Worm (Caenorhabditis elegans) whole organism, L4 larva: ENCODE measurements around the gene nifk-1.

Experiments
- F37D6.2 ChIP-seq: sonication (generic microtip); optimal IDR thresholded peaks from 2 replicates; lab custom pipeline; 2016; ENCODE audit warnings: mild to moderate bottlenecking, missing genetic modification characterization, missing compliant biosample characterization
- Y48G9A.11 ChIP-seq: fragments of 200-800 bp; sonication (Bioruptor generic); IDR thresholded peaks from 2 replicates; pipeline ENCODE4 v1.3.6; 2022; ENCODE audit warnings: missing genetic modification reagents, missing genetic modification characterization, missing compliant biosample characterization
- Y5F2A.4 ChIP-seq: fragments of 200-800 bp; sonication (Bioruptor generic); optimal IDR thresholded peaks from 2 replicates; lab custom pipeline; 2018; ENCODE audit warnings: mild to moderate bottlenecking, missing genetic modification characterization, missing compliant biosample characterization
- Y75B8A.6 ChIP-seq: fragments of 200-800 bp; sonication (Bioruptor generic); IDR thresholded peaks from 2 replicates; pipeline ENCODE4 v1.3.6; 2022; ENCODE audit warnings: missing genetic modification reagents, missing genetic modification characterization, missing compliant biosample characterization
- aha-1 ChIP-seq: fragments of 150-350 bp; peaks from one replicate; lab custom pipeline; 2014; ENCODE audit warnings: missing biosample characterization, missing genetic modification characterization
- aly-2 ChIP-seq: sonication (generic microtip); optimal IDR thresholded peaks from 2 replicates; lab custom pipeline; 2018; ENCODE audit warnings: missing biosample characterization, missing genetic modification characterization
- arid-1 ChIP-seq: fragments of 200-800 bp; sonication (Bioruptor generic); conservative IDR thresholded peaks from 2 replicates; pipeline ENCODE4 v1.3.6; 2022; ENCODE audit warnings: missing genetic modification reagents, missing genetic modification characterization, missing compliant biosample characterization
- attf-4 ChIP-seq: sonication (generic microtip); optimal IDR thresholded peaks from 3 replicates; lab custom pipeline; 2017; ENCODE audit warnings: missing biosample characterization, missing genetic modification characterization
- ceh-32 ChIP-seq: sonication (generic microtip); optimal IDR thresholded peaks from 2 replicates; lab custom pipeline; 2016; ENCODE audit warnings: mild to moderate bottlenecking, missing genetic modification characterization, missing compliant biosample characterization; ENCODE audit not compliant: poor library complexity
- ceh-44 ChIP-seq: fragments of 200-800 bp; sonication (Bioruptor generic); IDR thresholded peaks from 2 replicates; pipeline ENCODE4 v1.3.6; 2022; ENCODE audit warnings: missing genetic modification reagents, missing genetic modification characterization, missing compliant biosample characterization
- ctbp-1 ChIP-seq: fragments of 200-800 bp; sonication (Bioruptor generic); IDR thresholded peaks from 2 replicates; pipeline ENCODE4 v1.3.6; 2022; ENCODE audit warnings: missing genetic modification reagents, missing genetic modification characterization, missing compliant biosample characterization
- daf-16 ChIP-seq, 3 experiments: sonication (generic microtip); optimal IDR thresholded peaks; 2 replicates each; lab custom pipeline; 2016 to 2017; ENCODE audit warnings: missing genetic modification characterization in 3 of 3, missing genetic modification reagents in 3 of 3, mild to moderate bottlenecking in 2 of 3, missing compliant biosample characterization in 2 of 3, missing biosample characterization in 1 of 3, moderate library complexity in 1 of 3
- daf-8 ChIP-seq: fragments of 200-800 bp; sonication (Bioruptor generic); IDR thresholded peaks from 2 replicates; pipeline ENCODE4 v1.3.6; 2022; ENCODE audit warnings: missing genetic modification characterization, missing compliant biosample characterization
- dmd-6 ChIP-seq: fragments of 200-800 bp; sonication (Bioruptor generic); IDR thresholded peaks from 2 replicates; pipeline ENCODE4 v1.3.6; 2022; ENCODE audit warnings: missing genetic modification reagents, missing genetic modification characterization, missing compliant biosample characterization
- dmd-8 ChIP-seq: fragments of 200-800 bp; sonication (Bioruptor generic); IDR thresholded peaks from 2 replicates; pipeline ENCODE4 v1.3.6; 2022; ENCODE audit warnings: missing genetic modification characterization, missing compliant biosample characterization
- dmd-9 ChIP-seq: fragments of 200-800 bp; sonication (Bioruptor generic); IDR thresholded peaks from 2 replicates; pipeline ENCODE4 v1.3.6; 2022; ENCODE audit warnings: missing genetic modification reagents, missing genetic modification characterization, missing compliant biosample characterization
- dpl-1 ChIP-seq: fragments of 150-350 bp; optimal IDR thresholded peaks from 2 replicates; lab custom pipeline; 2014; ENCODE audit warnings: missing biosample characterization, missing genetic modification reagents, missing genetic modification characterization
- duxl-1 ChIP-seq: sonication (generic microtip); optimal IDR thresholded peaks from 2 replicates; lab custom pipeline; 2016; ENCODE audit warnings: mild to moderate bottlenecking, missing genetic modification characterization, moderate library complexity, missing compliant biosample characterization; ENCODE audit not compliant: poor library complexity
- egl-43 ChIP-seq: fragments of 200-800 bp; sonication (Bioruptor generic); IDR thresholded peaks from 2 replicates; pipeline ENCODE4 v1.3.6; 2022; ENCODE audit warnings: missing genetic modification reagents, missing genetic modification characterization, missing compliant biosample characterization
- fkh-10 ChIP-seq: fragments of 150-350 bp; optimal IDR thresholded peaks from 2 replicates; lab custom pipeline; 2014; ENCODE audit warnings: missing biosample characterization, missing genetic modification reagents, missing genetic modification characterization
- hif-1 ChIP-seq, 2 experiments: sonication (generic microtip); optimal IDR thresholded peaks; 2 replicates each; lab custom pipeline; 2016 to 2017; ENCODE audit warnings: missing compliant biosample characterization in 2 of 2, missing genetic modification characterization in 2 of 2, missing genetic modification reagents in 2 of 2, missing genotype in 2 of 2, mild to moderate bottlenecking in 1 of 2
- hlh-11 ChIP-seq: fragments of 200-800 bp; sonication (Bioruptor generic); optimal IDR thresholded peaks from 2 replicates; lab custom pipeline; 2018; ENCODE audit warnings: mild to moderate bottlenecking, missing genetic modification characterization, missing compliant biosample characterization
- hmg-1.1 ChIP-seq: fragments of 200-800 bp; sonication (Bioruptor generic); IDR thresholded peaks from 2 replicates; pipeline ENCODE4 v1.3.6; 2022; ENCODE audit warnings: missing genetic modification reagents, missing genetic modification characterization, missing compliant biosample characterization
- lin-1 ChIP-seq: fragments of 200-800 bp; sonication (Bioruptor generic); IDR thresholded peaks from 2 replicates; pipeline ENCODE4 v1.3.6; 2022; ENCODE audit warnings: missing genetic modification reagents, missing genetic modification characterization, missing compliant biosample characterization
- lin-13 ChIP-seq: fragments of 150-350 bp; optimal IDR thresholded peaks from 2 replicates; lab custom pipeline; 2014; ENCODE audit warnings: missing biosample characterization, missing genetic modification reagents, missing genetic modification characterization
- lin-15B ChIP-seq: fragments of 150-350 bp; sonication (generic microtip); optimal IDR thresholded peaks from 3 replicates; lab custom pipeline; 2014; ENCODE audit warnings: missing biosample characterization, missing genetic modification characterization
- lin-38 ChIP-seq: fragments of 200-800 bp; sonication (Bioruptor generic); IDR thresholded peaks from 2 replicates; pipeline ENCODE4 v1.3.6; 2022; ENCODE audit warnings: missing genetic modification reagents, missing genetic modification characterization, missing compliant biosample characterization
- lsy-2 ChIP-seq, 2 experiments: fragments of 150-350 bp in 1 of 2; sonication (generic microtip) in 1 of 2; optimal IDR thresholded peaks; 2 replicates each; lab custom pipeline; 2014 to 2017; ENCODE audit warnings: missing biosample characterization in 2 of 2, missing genetic modification characterization in 2 of 2
- madf-9 ChIP-seq: fragments of 200-800 bp; sonication (Bioruptor generic); conservative IDR thresholded peaks from 2 replicates; pipeline ENCODE4 v1.3.6; 2022; ENCODE audit warnings: missing genetic modification reagents, missing genetic modification characterization, missing compliant biosample characterization
- mdl-1 ChIP-seq, 2 experiments: fragments of 150-350 bp in 1 of 2; sonication (generic microtip) in 1 of 2; optimal IDR thresholded peaks; 2 replicates each; lab custom pipeline; 2014 to 2017; ENCODE audit warnings: missing biosample characterization in 2 of 2, missing genetic modification characterization in 2 of 2
- mep-1 ChIP-seq: fragments of 150-350 bp; sonication (generic microtip); optimal IDR thresholded peaks from 3 replicates; lab custom pipeline; 2014; ENCODE audit warnings: missing biosample characterization, missing genetic modification characterization
- mes-2 ChIP-seq: sonication (generic microtip); optimal IDR thresholded peaks from 2 replicates; lab custom pipeline; 2016; ENCODE audit warnings: missing genotype, mild to moderate bottlenecking, missing genetic modification characterization, missing compliant biosample characterization; ENCODE audit not compliant: poor library complexity, severe bottlenecking
- nhr-11 ChIP-seq: fragments of 150-350 bp; optimal IDR thresholded peaks from 2 replicates; lab custom pipeline; 2014; ENCODE audit warnings: missing biosample characterization, missing genetic modification characterization
- nhr-111 ChIP-seq: fragments of 200-800 bp; sonication (Bioruptor generic); optimal IDR thresholded peaks from 2 replicates; lab custom pipeline; 2018; ENCODE audit warnings: mild to moderate bottlenecking, missing genetic modification characterization, missing compliant biosample characterization
- nhr-76 ChIP-seq: fragments of 150-350 bp; optimal IDR thresholded peaks from 2 replicates; lab custom pipeline; 2014; ENCODE audit warnings: missing biosample characterization, missing genetic modification characterization
- pha-4 ChIP-seq, 2 experiments: fragments of 150-350 bp in 1 of 2; fragments of 200-800 bp in 1 of 2; sonication (Bioruptor generic) in 1 of 2; IDR thresholded peaks in 1 of 2; optimal IDR thresholded peaks in 1 of 2; 2 replicates each; pipeline versions ENCODE4 v1.3.6 to Lab custom; 2014 to 2022; ENCODE audit warnings: missing genetic modification characterization in 2 of 2, missing genetic modification reagents in 2 of 2, missing biosample characterization in 1 of 2, missing compliant biosample characterization in 1 of 2
- rbr-2 ChIP-seq: sonication (generic microtip); optimal IDR thresholded peaks from 2 replicates; lab custom pipeline; 2016; ENCODE audit warnings: missing genotype, missing genetic modification characterization, missing compliant biosample characterization
- sdz-12 ChIP-seq: fragments of 200-800 bp; sonication (Bioruptor generic); optimal IDR thresholded peaks from 2 replicates; lab custom pipeline; 2018; ENCODE audit warnings: mild to moderate bottlenecking, missing genetic modification characterization, missing compliant biosample characterization
- set-16 ChIP-seq: fragments of 200-800 bp; sonication (Bioruptor generic); IDR thresholded peaks from 2 replicates; pipeline ENCODE4 v1.3.6; 2022; ENCODE audit warnings: missing genetic modification reagents, missing genetic modification characterization, missing compliant biosample characterization
- snpc-1.2 ChIP-seq: fragments of 200-800 bp; sonication (Bioruptor generic); IDR thresholded peaks from 2 replicates; pipeline ENCODE4 v1.3.6; 2022; ENCODE audit warnings: missing genetic modification reagents, missing genetic modification characterization, missing compliant biosample characterization
- tag-97 ChIP-seq: fragments of 200-800 bp; sonication (Bioruptor generic); IDR thresholded peaks from 2 replicates; pipeline ENCODE4 v1.3.6; 2022; ENCODE audit warnings: missing genetic modification characterization, missing compliant biosample characterization
- unc-39 ChIP-seq: sonication (generic microtip); optimal IDR thresholded peaks from 2 replicates; lab custom pipeline; 2017; ENCODE audit warnings: missing biosample characterization, missing genetic modification characterization
- unc-62 ChIP-seq, 3 experiments: fragments of 150-350 bp in 1 of 3; sonication (generic microtip); optimal IDR thresholded peaks in 2 of 3; peaks in 1 of 3; 1 replicate in 1 of 3; 2 replicates in 2 of 3; lab custom pipeline; 2014 to 2017; ENCODE audit warnings: missing biosample characterization in 3 of 3, missing genetic modification characterization in 3 of 3, missing genetic modification reagents in 3 of 3, missing genotype in 1 of 3
- zip-2 ChIP-seq: fragments of 150-350 bp; optimal IDR thresholded peaks from 2 replicates; lab custom pipeline; 2014; ENCODE audit warnings: missing biosample characterization, missing genetic modification characterization

nifk-1 gene

DNA sequence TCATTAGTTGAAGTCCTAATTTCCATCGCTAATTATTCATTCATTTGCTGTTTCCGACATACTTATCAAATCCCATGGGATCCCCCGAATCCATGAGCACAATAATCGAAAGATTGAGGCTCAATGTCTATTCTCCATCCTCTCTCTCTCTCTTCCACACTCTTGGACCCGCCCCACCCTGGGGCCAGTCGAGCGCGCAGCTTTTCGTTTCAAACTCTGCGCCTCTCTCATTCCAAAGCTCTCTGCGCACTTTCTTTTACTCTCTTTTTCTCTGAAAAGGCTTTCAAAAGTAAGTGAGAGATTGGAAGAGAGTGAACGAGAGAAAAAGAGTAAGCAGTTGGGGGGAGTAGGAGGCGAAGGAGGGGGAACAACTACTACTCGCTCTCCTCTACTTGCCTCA lies 28.6 kb upstream of the nifk-1 start, which contains the start of gene acy-1:
TSS of gene acy-1 (plus strand) at position 346 of the 400 bp plus-strand sequence.
- peak in 1 of 2 experiments; percentile 10 for TF ChIP-seq hif-1 (tag; optimal IDR thresholded peaks at IDR 0.05; lab: Kevin White, UChicago)
- TF ChIP-seq snpc-1.2: no peak
- peak; percentile 74 for TF ChIP-seq mep-1 (tag; lab: Kevin White, UChicago)
- TF ChIP-seq attf-4 (tag; lab: Kevin White, UChicago): no peak
- no peak for TF ChIP-seq Y5F2A.4 (GFP tag; lab: Kevin White, UChicago)
- no peak for TF ChIP-seq tag-97 (GFP tag; lab: Robert Waterston, UW)
- no peak for TF ChIP-seq lin-1 (GFP tag; lab: Robert Waterston, UW)
- TF ChIP-seq aly-2: no peak
- TF ChIP-seq madf-9 (GFP tag; lab: Robert Waterston, UW): no peak
- no peak for TF ChIP-seq arid-1 (GFP tag; lab: Robert Waterston, UW)
- TF ChIP-seq nhr-111 (GFP tag; lab: Kevin White, UChicago): no peak
- TF ChIP-seq Y48G9A.11 (GFP tag; lab: Robert Waterston, UW): no peak
- TF ChIP-seq lin-15B: no peak
- no peak for TF ChIP-seq nhr-76 (tag; lab: Kevin White, UChicago)
- peak in 1 of 2 experiments; percentile 30 for TF ChIP-seq mdl-1 (tag; optimal IDR thresholded peaks at IDR 0.05; lab: Kevin White, UChicago)
- no peak for TF ChIP-seq sdz-12 (GFP tag; lab: Kevin White, UChicago)
- TF ChIP-seq unc-62 (GFP tag; optimal IDR thresholded peaks at IDR 0.05 in 1 of 2; lab: Kevin White, UChicago): peak in 1 of 2 experiments; percentile 30
- no peak for TF ChIP-seq unc-62 (tag; optimal IDR thresholded peaks at IDR 0.05; lab: Kevin White, UChicago)
- TF ChIP-seq lsy-2 (tag; optimal IDR thresholded peaks at IDR 0.05; lab: Kevin White, UChicago): peak; percentile 66 to 84
- TF ChIP-seq dmd-6 (GFP tag; lab: Robert Waterston, UW): peak; percentile 28; the same call in 1 of the 2 replicates
- TF ChIP-seq ceh-32: no peak
- TF ChIP-seq pha-4 (GFP tag; IDR thresholded peaks at IDR 0.05; lab: Robert Waterston, UW): no peak
- peak; percentile 14 for TF ChIP-seq pha-4 (tag; optimal IDR thresholded peaks at IDR 0.05; lab: Kevin White, UChicago)
- TF ChIP-seq lin-13: peak; percentile 19
- peak; percentile 42 for TF ChIP-seq F37D6.2 (tag; lab: Kevin White, UChicago)
- peak; percentile 76 for TF ChIP-seq rbr-2
- TF ChIP-seq zip-2 (tag; lab: Kevin White, UChicago): no peak
- TF ChIP-seq Y75B8A.6: no peak
- TF ChIP-seq unc-39 (tag; lab: Kevin White, UChicago): no peak
- TF ChIP-seq aha-1 (tag; lab: Kevin White, UChicago): peak; percentile 95
- no peak for TF ChIP-seq daf-8 (GFP tag; lab: Robert Waterston, UW)
- TF ChIP-seq fkh-10 (GFP tag; lab: Kevin White, UChicago): peak; percentile 83
- peak; percentile 60 for TF ChIP-seq hlh-11 (tag; lab: Kevin White, UChicago)
- TF ChIP-seq ctbp-1 (GFP tag; lab: Robert Waterston, UW): peak; percentile 70
- TF ChIP-seq hmg-1.1: peak; percentile 79
- TF ChIP-seq set-16 (GFP tag; lab: Robert Waterston, UW): peak; percentile 61
- 0 out of 2 replicates have a peak, but pooled peaks have one; percentile 48 for TF ChIP-seq dmd-8 (GFP tag; lab: Robert Waterston, UW)
- peak; percentile 65 for TF ChIP-seq lin-38
- TF ChIP-seq duxl-1 (tag; lab: Kevin White, UChicago): no peak
- TF ChIP-seq dpl-1: peak; percentile 58
- no peak for TF ChIP-seq ceh-44 (GFP tag; lab: Robert Waterston, UW)
- 0 out of 2 replicates have a peak, but pooled peaks have one; percentile 34 for TF ChIP-seq egl-43 (GFP tag; lab: Robert Waterston, UW)
- TF ChIP-seq dmd-9: no peak
- peak in 1 of 2 experiments; percentile 14 for TF ChIP-seq daf-16 (GFP tag; optimal IDR thresholded peaks at IDR 0.05; lab: Kevin White, UChicago)
- TF ChIP-seq daf-16 (tag; optimal IDR thresholded peaks at IDR 0.05; lab: Kevin White, UChicago): no peak
- TF ChIP-seq nhr-11 (tag; lab: Kevin White, UChicago): peak; percentile 79
- peak; percentile 45 for TF ChIP-seq mes-2 (tag; lab: Kevin White, UChicago)
